Fruit fly (Drosophila melanogaster) whole organism, adult: ENCODE measurements around the gene run.

ENCODE experiments used
- CG11617 ChIP-seq: fragments of 200-800 bp; sonication (Bioruptor generic); optimal IDR thresholded peaks from 2 replicates; lab custom pipeline; 2017; ENCODE audit warnings: mild to moderate bottlenecking, missing biosample characterization, missing genetic modification reagents, missing genetic modification characterization
- CG12768 ChIP-seq: fragments of 200-800 bp; sonication (Bioruptor generic); optimal IDR thresholded peaks from 2 replicates; lab custom pipeline; 2017; ENCODE audit warnings: missing biosample characterization, missing genetic modification characterization, mild to moderate bottlenecking, moderate library complexity, missing genetic modification reagents
- CG14711 ChIP-seq: fragments of 200-800 bp; sonication (Bioruptor generic); optimal IDR thresholded peaks from 2 replicates; lab custom pipeline; 2018; ENCODE audit warnings: missing biosample characterization, mild to moderate bottlenecking, missing genetic modification characterization, moderate library complexity
- CG1620 ChIP-seq: fragments of 200-800 bp; sonication (Bioruptor generic); optimal IDR thresholded peaks from 2 replicates; lab custom pipeline; 2016; ENCODE audit warnings: missing biosample characterization, missing genetic modification characterization
- CG33017 ChIP-seq: fragments of 200-800 bp; sonication (Bioruptor generic); optimal IDR thresholded peaks from 2 replicates; lab custom pipeline; 2018; ENCODE audit warnings: missing biosample characterization, mild to moderate bottlenecking, missing genetic modification characterization, moderate library complexity
- CG5204 ChIP-seq: fragments of 200-800 bp; sonication (Bioruptor generic); optimal IDR thresholded peaks from 2 replicates; lab custom pipeline; 2016; ENCODE audit warnings: missing biosample characterization, missing genetic modification characterization
- CG7045 ChIP-seq: fragments of 200-800 bp; sonication (Bioruptor generic); optimal IDR thresholded peaks from 2 replicates; lab custom pipeline; 2017; ENCODE audit warnings: missing biosample characterization, mild to moderate bottlenecking, missing genetic modification characterization
- CG7101 ChIP-seq: fragments of 200-800 bp; sonication (Bioruptor generic); optimal IDR thresholded peaks from 2 replicates; lab custom pipeline; 2018; ENCODE audit warnings: missing biosample characterization, mild to moderate bottlenecking, missing genetic modification characterization, moderate library complexity
- Clk ChIP-seq: fragments of 200-800 bp; sonication (Bioruptor generic); optimal IDR thresholded peaks from 2 replicates; lab custom pipeline; 2017; ENCODE audit warnings: missing biosample characterization, missing genetic modification characterization
- Crg-1 ChIP-seq: fragments of 200-800 bp; sonication (Bioruptor generic); optimal IDR thresholded peaks from 2 replicates; lab custom pipeline; 2016; ENCODE audit warnings: missing biosample characterization, missing genetic modification characterization
- Hr96 ChIP-seq: fragments of 200-800 bp; sonication (Bioruptor generic); optimal IDR thresholded peaks from 2 replicates; lab custom pipeline; 2016; ENCODE audit warnings: missing biosample characterization, missing genetic modification characterization
- Mnt ChIP-seq: fragments of 200-800 bp; sonication (Bioruptor generic); optimal IDR thresholded peaks from 2 replicates; lab custom pipeline; 2016; ENCODE audit warnings: missing biosample characterization, mild to moderate bottlenecking, missing genetic modification characterization
- bab1 ChIP-seq: fragments of 200-800 bp; sonication (Bioruptor generic); optimal IDR thresholded peaks from 3 replicates; lab custom pipeline; 2019; ENCODE audit warnings: missing biosample characterization, mild to moderate bottlenecking, missing genetic modification characterization, moderate library complexity
- cic ChIP-seq: fragments of 200-800 bp; sonication (Bioruptor generic); optimal IDR thresholded peaks from 2 replicates; lab custom pipeline; 2017; ENCODE audit warnings: missing biosample characterization, mild to moderate bottlenecking, missing genetic modification characterization, moderate library complexity
- cnc ChIP-seq, 2 experiments: fragments of >200 bp; optimal IDR thresholded peaks; 2 replicates each; lab custom pipeline; 2017
- kay ChIP-seq: fragments of 200-800 bp; sonication (Bioruptor generic); peaks from one replicate; lab custom pipeline; 2016; ENCODE audit warnings: missing biosample characterization, missing genetic modification characterization, borderline replicate concordance
- ovo ChIP-seq: fragments of 200-800 bp; sonication (Bioruptor generic); optimal IDR thresholded peaks from 2 replicates; lab custom pipeline; 2016; ENCODE audit warnings: missing biosample characterization, missing genetic modification characterization
- pad ChIP-seq: fragments of 200-800 bp; sonication (Bioruptor generic); optimal IDR thresholded peaks from 3 replicates; lab custom pipeline; 2017; ENCODE audit warnings: missing biosample characterization, missing genetic modification characterization, mild to moderate bottlenecking, moderate library complexity, missing genetic modification reagents
- tj ChIP-seq: fragments of 200-800 bp; sonication (Bioruptor generic); optimal IDR thresholded peaks from 3 replicates; lab custom pipeline; 2017; ENCODE audit warnings: missing biosample characterization, mild to moderate bottlenecking, missing genetic modification characterization, moderate library complexity
- toe ChIP-seq: fragments of 200-800 bp; sonication (Bioruptor generic); optimal IDR thresholded peaks from 2 replicates; lab custom pipeline; 2016; ENCODE audit warnings: missing biosample characterization, missing genetic modification characterization

run gene

dm6 chrX:20717461-20717860, 27.0 kb downstream of the run start:
- no peak for TF ChIP-seq Crg-1 (GFP tag; lab: Kevin White, UChicago)
- TF ChIP-seq CG11617 = no peak
- no peak for TF ChIP-seq cic
- TF ChIP-seq CG5204 = no peak
- TF ChIP-seq bab1 (GFP tag; lab: Kevin White, UChicago) = no peak
- TF ChIP-seq pad (GFP tag; lab: Kevin White, UChicago) = no peak

- TF ChIP-seq kay (GFP tag; lab: Kevin White, UChicago) (no peak), CG12768 (no peak), Mnt (GFP tag; lab: Kevin White, UChicago) (no peak), tj (GFP tag; lab: Kevin White, UChicago) (no peak), CG7045 (GFP tag; lab: Kevin White, UChicago) (no peak), Clk (GFP tag; lab: Kevin White, UChicago) (no peak), Hr96 (GFP tag; lab: Kevin White, UChicago) (no peak), ovo (GFP tag; lab: Kevin White, UChicago) (no peak), CG14711 (tag; lab: Kevin White, UChicago) (no peak), cic (no peak), Crg-1 (GFP tag; lab: Kevin White, UChicago) (no peak), pad (GFP tag; lab: Kevin White, UChicago) (no peak)
Observed at dm6 chrX:20721724-20722344, 31.4 kb downstream of the run start.

- no peak for TF ChIP-seq CG33017 (tag; lab: Kevin White, UChicago)
- no peak for TF ChIP-seq CG11617
- no peak for TF ChIP-seq cic
- no peak for TF ChIP-seq pad (GFP tag; lab: Kevin White, UChicago)
- TF ChIP-seq CG5204 = no peak
- no peak for TF ChIP-seq kay (GFP tag; lab: Kevin White, UChicago)
- TF ChIP-seq bab1 (GFP tag; lab: Kevin White, UChicago) = no peak
- no peak for TF ChIP-seq CG14711 (tag; lab: Kevin White, UChicago)
- TF ChIP-seq toe = no peak
- TF ChIP-seq CG12768 = no peak
- TF ChIP-seq CG1620 = no peak
- no peak for TF ChIP-seq tj (GFP tag; lab: Kevin White, UChicago)
- TF ChIP-seq CG7045 (GFP tag; lab: Kevin White, UChicago) = no peak
- TF ChIP-seq ovo (GFP tag; lab: Kevin White, UChicago) = no peak
- no peak for TF ChIP-seq Crg-1 (GFP tag; lab: Kevin White, UChicago)
- no peak for TF ChIP-seq Clk (GFP tag; lab: Kevin White, UChicago)
- no peak for TF ChIP-seq Hr96 (GFP tag; lab: Kevin White, UChicago)
Observed at dm6 chrX:20723207-20723606, 32.7 kb downstream of the run start.

- TF ChIP-seq Mnt (GFP tag; lab: Kevin White, UChicago) (no peak), CG5204 (no peak), cic (no peak), CG14711 (tag; lab: Kevin White, UChicago) (no peak), CG7045 (GFP tag; lab: Kevin White, UChicago) (no peak), Clk (GFP tag; lab: Kevin White, UChicago) (no peak)
Observed at dm6 chrX:20724475-20724874, 34.0 kb downstream of the run start.

dm6 chrX:20728591-20728990, 38.1 kb downstream of the run start:
- TF ChIP-seq CG1620 (no peak), tj (GFP tag; lab: Kevin White, UChicago) (no peak), cic (no peak), Hr96 (GFP tag; lab: Kevin White, UChicago) (no peak), CG14711 (tag; lab: Kevin White, UChicago) (no peak), CG12768 (no peak), ovo (GFP tag; lab: Kevin White, UChicago) (no peak), Crg-1 (GFP tag; lab: Kevin White, UChicago) (no peak), Mnt (GFP tag; lab: Kevin White, UChicago) (no peak), cnc (optimal IDR thresholded peaks at IDR 0.05; lab: Kevin White, UChicago) (no peak), CG33017 (tag; lab: Kevin White, UChicago) (no peak), kay (GFP tag; lab: Kevin White, UChicago) (no peak), CG7101 (tag; lab: Kevin White, UChicago) (no peak), toe (no peak), CG7045 (GFP tag; lab: Kevin White, UChicago) (no peak), bab1 (GFP tag; lab: Kevin White, UChicago) (no peak)

- TF ChIP-seq Clk (GFP tag; lab: Kevin White, UChicago) (no peak), ovo (GFP tag; lab: Kevin White, UChicago) (no peak), Hr96 (GFP tag; lab: Kevin White, UChicago) (no peak), CG33017 (tag; lab: Kevin White, UChicago) (no peak), pad (GFP tag; lab: Kevin White, UChicago) (no peak), CG7045 (GFP tag; lab: Kevin White, UChicago) (no peak)
Observed at dm6 chrX:20731492-20731891, 41.0 kb downstream of the run start.

dm6 chrX:20735910-20736483, 45.5 kb downstream of the run start, which contains the start of gene CG1324:
TSS of gene CG1324 (minus strand) at chrX:20735960.
- no peak for TF ChIP-seq pad (GFP tag; lab: Kevin White, UChicago)
- TF ChIP-seq Clk (GFP tag; lab: Kevin White, UChicago) = no peak
- TF ChIP-seq Hr96 (GFP tag; lab: Kevin White, UChicago) = no peak
- no peak for TF ChIP-seq CG11617
- TF ChIP-seq ovo (GFP tag; lab: Kevin White, UChicago) = no peak
- no peak for TF ChIP-seq CG12768
- TF ChIP-seq CG33017 (tag; lab: Kevin White, UChicago) = no peak
- no peak for TF ChIP-seq CG1620
- TF ChIP-seq bab1 (GFP tag; lab: Kevin White, UChicago) = no peak
- TF ChIP-seq tj (GFP tag; lab: Kevin White, UChicago) = no peak
- TF ChIP-seq CG7101 (tag; lab: Kevin White, UChicago) = no peak
- no peak for TF ChIP-seq CG14711 (tag; lab: Kevin White, UChicago)
- TF ChIP-seq cic = no peak
- TF ChIP-seq toe = no peak
- TF ChIP-seq CG5204 = no peak
- no peak for TF ChIP-seq Mnt (GFP tag; lab: Kevin White, UChicago)
- TF ChIP-seq cnc (optimal IDR thresholded peaks at IDR 0.05; lab: Kevin White, UChicago) = no peak
- no peak for TF ChIP-seq CG7045 (GFP tag; lab: Kevin White, UChicago)
- TF ChIP-seq kay (GFP tag; lab: Kevin White, UChicago) = no peak
- TF ChIP-seq Crg-1 (GFP tag; lab: Kevin White, UChicago) = no peak
